Worm (Caenorhabditis elegans) whole organism, early embryonic: ENCODE data around the gene srh-45.

ENCODE experiments used
- B0310.2 ChIP-seq: sonication (generic microtip); optimal IDR thresholded peaks from 2 replicates; lab custom pipeline; 2016; ENCODE audit warnings: mild to moderate bottlenecking, missing genetic modification characterization, missing compliant biosample characterization
- F13C5.2 ChIP-seq: sonication (generic microtip); optimal IDR thresholded peaks from 2 replicates; lab custom pipeline; 2017; ENCODE audit warnings: mild to moderate bottlenecking, missing genetic modification characterization, inconsistent platforms, missing compliant biosample characterization
- ama-1 ChIP-seq: fragments of 150-350 bp; optimal IDR thresholded peaks from 2 replicates; lab custom pipeline; 2014
- ceh-36 ChIP-seq: sonication (generic microtip); optimal IDR thresholded peaks from 2 replicates; lab custom pipeline; 2016; ENCODE audit warnings: missing genetic modification characterization, inconsistent platforms, missing compliant biosample characterization
- ets-7 ChIP-seq: sonication (generic microtip); optimal IDR thresholded peaks from 2 replicates; lab custom pipeline; 2016; ENCODE audit warnings: missing genotype, missing genetic modification characterization, missing compliant biosample characterization
- flt-1 ChIP-seq: fragments of 200-800 bp; sonication (Bioruptor generic); IDR thresholded peaks from 2 replicates; pipeline ENCODE4 v1.3.6; 2022; ENCODE audit warnings: missing genetic modification characterization, missing compliant biosample characterization
- hnd-1 ChIP-seq: sonication (generic microtip); optimal IDR thresholded peaks from 2 replicates; lab custom pipeline; 2016; ENCODE audit warnings: missing genetic modification characterization, missing compliant biosample characterization
- pes-1 ChIP-seq: fragments of 200-800 bp; sonication (Bioruptor generic); IDR thresholded peaks from 2 replicates; pipeline ENCODE4 v1.3.6; 2022; ENCODE audit warnings: missing genetic modification reagents, missing genetic modification characterization, missing compliant biosample characterization
- scrt-1 ChIP-seq: fragments of 200-800 bp; sonication (Bioruptor generic); IDR thresholded peaks from 2 replicates; pipeline ENCODE4 v1.3.6; 2022; ENCODE audit warnings: missing genetic modification characterization, missing compliant biosample characterization
- tbx-11 ChIP-seq: fragments of 200-800 bp; sonication (Bioruptor generic); IDR thresholded peaks from 2 replicates; pipeline ENCODE4 v1.3.6; 2022; ENCODE audit warnings: missing genetic modification characterization, missing compliant biosample characterization
- tbx-37 ChIP-seq: fragments of 200-800 bp; sonication (Bioruptor generic); conservative IDR thresholded peaks from 2 replicates; pipeline ENCODE4 v1.3.6; 2022; ENCODE audit warnings: missing genetic modification reagents, missing genetic modification characterization, missing compliant biosample characterization
- tra-4 ChIP-seq: sonication (generic microtip); optimal IDR thresholded peaks from 2 replicates; lab custom pipeline; 2017; ENCODE audit warnings: missing genetic modification characterization, missing compliant biosample characterization

- TF ChIP-seq B0310.2, result no peak
- no peak for TF ChIP-seq tra-4
- TF ChIP-seq ama-1, result no peak
- no peak for TF ChIP-seq flt-1
- TF ChIP-seq tbx-37 (GFP tag; lab: Robert Waterston, UW), result no peak
- no peak for TF ChIP-seq pes-1
- TF ChIP-seq tbx-11 (GFP tag; lab: Robert Waterston, UW), result no peak
- TF ChIP-seq hnd-1 (tag; lab: Kevin White, UChicago), result no peak
- no peak for TF ChIP-seq scrt-1 (GFP tag; lab: Robert Waterston, UW)
- no peak for TF ChIP-seq F13C5.2 (tag; lab: Kevin White, UChicago)
- no peak for TF ChIP-seq ceh-36 (tag; lab: Kevin White, UChicago)
- TF ChIP-seq ets-7 (tag; lab: Kevin White, UChicago), result no peak
Measured at ce11 chrV:11271051-11271450, 33.7 kb downstream of the srh-45 start, which contains the start of gene clec-222.
